Worm (Caenorhabditis elegans) whole organism, L2 larva: ENCODE data around the gene F07C4.11.

ENCODE experiments used
- aly-2 ChIP-seq: fragments of 150-350 bp; optimal IDR thresholded peaks from 2 replicates; lab custom pipeline; 2014; ENCODE audit warnings: missing biosample characterization, missing genetic modification characterization
- ama-1 ChIP-seq: fragments of 150-350 bp; optimal IDR thresholded peaks from 2 replicates; lab custom pipeline; 2018; ENCODE audit warnings: inconsistent platforms
- egl-27 ChIP-seq: sonication (generic microtip); optimal IDR thresholded peaks from 3 replicates; lab custom pipeline; 2017; ENCODE audit warnings: missing biosample characterization, missing genetic modification reagents, missing genetic modification characterization
- lsy-2 ChIP-seq, 2 experiments: fragments of 150-350 bp in 1 of 2; sonication (generic microtip) in 1 of 2; optimal IDR thresholded peaks; 2 replicates each; lab custom pipeline; 2014 to 2017; ENCODE audit warnings: missing biosample characterization in 2 of 2, missing genetic modification characterization in 2 of 2
- nhr-77 ChIP-seq: fragments of 150-350 bp; optimal IDR thresholded peaks from 2 replicates; lab custom pipeline; 2014; ENCODE audit warnings: missing biosample characterization, missing genetic modification characterization
- skn-1 ChIP-seq: sonication (generic microtip); optimal IDR thresholded peaks from 2 replicates; lab custom pipeline; 2017; ENCODE audit warnings: missing biosample characterization, missing genetic modification characterization

ce11 chrV:7624652-7625051, 18.7 kb downstream of the F07C4.11 start, which contains the start of gene grsp-4:
- no peak for TF ChIP-seq aly-2
- no peak for TF ChIP-seq skn-1
- no peak for TF ChIP-seq egl-27
- no peak for TF ChIP-seq lsy-2 (tag; optimal IDR thresholded peaks at IDR 0.05; lab: Kevin White, UChicago)
- no peak for TF ChIP-seq ama-1 (lab: Kevin White, UChicago)
- TF ChIP-seq nhr-77 (tag; lab: Kevin White, UChicago) = no peak
